Worm (Caenorhabditis elegans) whole organism, late embryonic: Measurements from ENCODE around the gene W02F12.2.

ENCODE experiments used
- C38D4.7 ChIP-seq: fragments of 200-800 bp; sonication (Bioruptor generic); optimal IDR thresholded peaks from 2 replicates; lab custom pipeline; 2018; ENCODE audit warnings: mild to moderate bottlenecking, missing genetic modification characterization, moderate library complexity, missing compliant biosample characterization
- F13H6.1 ChIP-seq: sonication (generic microtip); optimal IDR thresholded peaks from 2 replicates; lab custom pipeline; 2016; ENCODE audit warnings: missing genetic modification characterization, missing compliant biosample characterization
- T23F11.4 ChIP-seq: fragments of 200-800 bp; sonication (Bioruptor generic); optimal IDR thresholded peaks from 2 replicates; lab custom pipeline; 2018; ENCODE audit warnings: mild to moderate bottlenecking, missing genetic modification characterization, missing compliant biosample characterization
- Y22D7AL.16 ChIP-seq: sonication (generic microtip); optimal IDR thresholded peaks from 2 replicates; lab custom pipeline; 2016; ENCODE audit warnings: missing genetic modification characterization, missing compliant biosample characterization
- ahr-1 ChIP-seq: sonication (generic microtip); optimal IDR thresholded peaks from 2 replicates; lab custom pipeline; 2016; ENCODE audit warnings: missing genetic modification characterization, missing compliant biosample characterization
- ceh-14 ChIP-seq: sonication (generic microtip); optimal IDR thresholded peaks from 2 replicates; lab custom pipeline; 2016; ENCODE audit warnings: missing genotype, missing genetic modification characterization, missing compliant biosample characterization
- ceh-18 ChIP-seq: sonication (generic microtip); optimal IDR thresholded peaks from 2 replicates; lab custom pipeline; 2016; ENCODE audit warnings: missing genetic modification characterization, missing compliant biosample characterization
- ceh-2 ChIP-seq: sonication (generic microtip); optimal IDR thresholded peaks from 2 replicates; lab custom pipeline; 2016; ENCODE audit warnings: missing genotype, missing genetic modification characterization, missing compliant biosample characterization
- ceh-24 ChIP-seq: sonication (generic microtip); optimal IDR thresholded peaks from 2 replicates; lab custom pipeline; 2016; ENCODE audit warnings: mild to moderate bottlenecking, missing genetic modification characterization, missing compliant biosample characterization
- ceh-30 ChIP-seq: fragments of 150-350 bp; optimal IDR thresholded peaks from 2 replicates; lab custom pipeline; 2014; ENCODE audit warnings: missing biosample characterization, missing genetic modification characterization
- ceh-31 ChIP-seq: sonication (generic microtip); optimal IDR thresholded peaks from 2 replicates; lab custom pipeline; 2016; ENCODE audit warnings: missing genetic modification characterization, missing compliant biosample characterization
- ceh-34 ChIP-seq: sonication (generic microtip); optimal IDR thresholded peaks from 2 replicates; lab custom pipeline; 2016; ENCODE audit warnings: mild to moderate bottlenecking, missing genetic modification characterization, missing compliant biosample characterization
- ceh-45 ChIP-seq: fragments of 200-800 bp; sonication (Bioruptor generic); IDR thresholded peaks from 2 replicates; pipeline ENCODE4 v1.3.6; 2022; ENCODE audit warnings: missing genetic modification reagents, missing genetic modification characterization, missing compliant biosample characterization
- ceh-48 ChIP-seq: sonication (generic microtip); optimal IDR thresholded peaks from 2 replicates; lab custom pipeline; 2016; ENCODE audit warnings: missing genetic modification characterization, inconsistent platforms, missing compliant biosample characterization
- che-1 ChIP-seq: sonication (generic microtip); optimal IDR thresholded peaks from 2 replicates; lab custom pipeline; 2016; ENCODE audit warnings: mild to moderate bottlenecking, missing genetic modification characterization, missing compliant biosample characterization
- elt-4 ChIP-seq: sonication (generic microtip); optimal IDR thresholded peaks from 2 replicates; lab custom pipeline; 2016; ENCODE audit warnings: missing genetic modification characterization, missing compliant biosample characterization
- eyg-1 ChIP-seq: sonication (generic microtip); optimal IDR thresholded peaks from 2 replicates; lab custom pipeline; 2016; ENCODE audit warnings: missing genotype, missing genetic modification characterization, missing compliant biosample characterization
- fax-1 ChIP-seq: sonication (generic microtip); optimal IDR thresholded peaks from 2 replicates; lab custom pipeline; 2016; ENCODE audit warnings: missing genotype, missing genetic modification characterization, missing compliant biosample characterization
- fkh-10 ChIP-seq: fragments of 150-350 bp; optimal IDR thresholded peaks from 2 replicates; lab custom pipeline; 2014; ENCODE audit warnings: missing biosample characterization, missing genetic modification reagents, missing genetic modification characterization
- fkh-6 ChIP-seq: sonication (generic microtip); optimal IDR thresholded peaks from 2 replicates; lab custom pipeline; 2016; ENCODE audit warnings: missing genetic modification characterization, missing compliant biosample characterization
- gmeb-2 ChIP-seq: sonication (generic microtip); optimal IDR thresholded peaks from 2 replicates; lab custom pipeline; 2016; ENCODE audit warnings: missing genetic modification characterization, inconsistent platforms, missing compliant biosample characterization
- hlh-13 ChIP-seq: fragments of 200-800 bp; sonication (Bioruptor generic); optimal IDR thresholded peaks from 2 replicates; lab custom pipeline; 2018; ENCODE audit warnings: mild to moderate bottlenecking, missing genetic modification characterization, missing compliant biosample characterization
- hlh-30 ChIP-seq: sonication (generic microtip); optimal IDR thresholded peaks from 2 replicates; lab custom pipeline; 2017; ENCODE audit warnings: antibody characterized with exemption, missing genetic modification characterization, missing compliant biosample characterization; ENCODE audit not compliant: insufficient read depth
- hlh-6 ChIP-seq: sonication (generic microtip); optimal IDR thresholded peaks from 2 replicates; lab custom pipeline; 2016; ENCODE audit warnings: missing genotype, missing genetic modification characterization, missing compliant biosample characterization
- lin-11 ChIP-seq: fragments of 200-800 bp; sonication (Bioruptor generic); optimal IDR thresholded peaks from 2 replicates; lab custom pipeline; 2018; ENCODE audit warnings: mild to moderate bottlenecking, missing genetic modification characterization, missing compliant biosample characterization
- madf-2 ChIP-seq: sonication (generic microtip); optimal IDR thresholded peaks from 2 replicates; lab custom pipeline; 2017; ENCODE audit warnings: missing genetic modification characterization, missing compliant biosample characterization
- nfya-1 ChIP-seq: sonication (generic microtip); optimal IDR thresholded peaks from 2 replicates; lab custom pipeline; 2017; ENCODE audit warnings: missing genetic modification characterization, mild to moderate bottlenecking, missing compliant biosample characterization, antibody characterized with exemption, moderate library complexity
- npax-4 ChIP-seq: sonication (generic microtip); optimal IDR thresholded peaks from 2 replicates; lab custom pipeline; 2016; ENCODE audit warnings: missing genetic modification characterization, missing compliant biosample characterization
- pax-1 ChIP-seq: fragments of 150-350 bp; optimal IDR thresholded peaks from 2 replicates; lab custom pipeline; 2014; ENCODE audit warnings: missing biosample characterization, missing genetic modification characterization
- pros-1 ChIP-seq: fragments of 150-350 bp; optimal IDR thresholded peaks from 2 replicates; lab custom pipeline; 2014; ENCODE audit warnings: missing biosample characterization, missing genetic modification reagents, missing genetic modification characterization
- ref-2 ChIP-seq: sonication (generic microtip); optimal IDR thresholded peaks from 2 replicates; lab custom pipeline; 2016; ENCODE audit warnings: missing genetic modification characterization, missing compliant biosample characterization
- rnt-1 ChIP-seq: sonication (generic microtip); optimal IDR thresholded peaks from 2 replicates; lab custom pipeline; 2016; ENCODE audit warnings: missing genetic modification characterization, missing compliant biosample characterization
- sdc-2 ChIP-seq: sonication (generic microtip); optimal IDR thresholded peaks from 2 replicates; lab custom pipeline; 2016; ENCODE audit warnings: missing genotype, missing genetic modification characterization, missing compliant biosample characterization
- sox-4 ChIP-seq: sonication (generic microtip); optimal IDR thresholded peaks from 2 replicates; lab custom pipeline; 2017; ENCODE audit warnings: mild to moderate bottlenecking, missing genetic modification characterization, inconsistent platforms, missing compliant biosample characterization
- tbx-2 ChIP-seq: sonication (generic microtip); optimal IDR thresholded peaks from 2 replicates; lab custom pipeline; 2016; ENCODE audit warnings: missing genetic modification characterization, missing compliant biosample characterization
- ttx-3 ChIP-seq: sonication (generic microtip); optimal IDR thresholded peaks from 2 replicates; lab custom pipeline; 2016; ENCODE audit warnings: missing genetic modification reagents, missing genetic modification characterization, missing compliant biosample characterization
- unc-3 ChIP-seq, 2 experiments: fragments of 200-800 bp in 1 of 2; sonication (Bioruptor generic) in 1 of 2; sonication (generic microtip) in 1 of 2; conservative IDR thresholded peaks in 1 of 2; optimal IDR thresholded peaks in 1 of 2; 2 replicates each; pipeline versions ENCODE4 v1.3.6 to Lab custom; 2016 to 2022; ENCODE audit warnings: missing compliant biosample characterization in 2 of 2, missing genetic modification characterization in 2 of 2, missing genetic modification reagents in 1 of 2
- unc-42 ChIP-seq: sonication (generic microtip); optimal IDR thresholded peaks from 2 replicates; lab custom pipeline; 2016; ENCODE audit warnings: missing genotype, missing genetic modification characterization, missing compliant biosample characterization
- unc-55 ChIP-seq: sonication (generic microtip); optimal IDR thresholded peaks from 2 replicates; lab custom pipeline; 2017; ENCODE audit warnings: missing biosample characterization, missing genetic modification reagents, missing genetic modification characterization
- ztf-16 ChIP-seq: sonication (generic microtip); optimal IDR thresholded peaks from 2 replicates; lab custom pipeline; 2017; ENCODE audit warnings: missing genetic modification characterization, missing compliant biosample characterization

Gene W02F12.2

DNA sequence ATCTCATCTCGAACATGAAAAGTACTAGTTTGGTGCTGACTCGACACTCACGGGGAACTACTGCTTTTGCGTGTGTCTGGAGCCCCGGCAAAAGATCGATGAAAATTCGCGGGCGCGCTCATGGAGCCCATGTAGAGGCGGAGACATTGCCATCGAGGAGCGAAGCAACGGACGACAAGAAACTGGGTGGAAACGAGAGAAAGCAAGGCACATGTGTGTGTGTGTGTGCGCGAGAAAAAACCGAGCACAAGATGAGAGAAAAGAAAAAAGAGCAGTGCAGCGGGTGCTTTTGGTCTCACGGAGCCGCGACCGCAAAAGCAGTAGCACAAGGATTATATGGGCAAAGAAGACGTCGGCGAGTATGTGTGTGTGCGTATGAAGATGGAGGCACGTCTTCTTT lies 38.7 kb downstream of the W02F12.2 start:
- TF ChIP-seq rnt-1 (tag; lab: Kevin White, UChicago) = no peak
- TF ChIP-seq hlh-6 (tag; lab: Kevin White, UChicago) = no peak
- peak; percentile 22 for TF ChIP-seq sdc-2 (tag; lab: Kevin White, UChicago)
- TF ChIP-seq ahr-1 (tag; lab: Kevin White, UChicago) = no peak
- no peak for TF ChIP-seq npax-4 (tag; lab: Kevin White, UChicago)
- TF ChIP-seq ceh-45 (GFP tag; lab: Robert Waterston, UW) = no peak
- TF ChIP-seq Y22D7AL.16 (tag; lab: Kevin White, UChicago) = no peak
- no peak for TF ChIP-seq F13H6.1
- TF ChIP-seq ceh-30 (tag; lab: Kevin White, UChicago) = no peak
- no peak for TF ChIP-seq pax-1 (tag; lab: Kevin White, UChicago)
- no peak for TF ChIP-seq elt-4 (tag; lab: Kevin White, UChicago)
- TF ChIP-seq C38D4.7 (GFP tag; lab: Kevin White, UChicago) = no peak
- TF ChIP-seq fkh-10 (GFP tag; lab: Kevin White, UChicago) = no peak
- TF ChIP-seq tbx-2 = peak; percentile 9
- TF ChIP-seq ceh-18 (tag; lab: Kevin White, UChicago) = peak; percentile 32
- no peak for TF ChIP-seq fkh-6 (tag; lab: Kevin White, UChicago)
- TF ChIP-seq sox-4 (tag; lab: Kevin White, UChicago) = no peak
- TF ChIP-seq hlh-13 (GFP tag; lab: Kevin White, UChicago) = no peak
- no peak for TF ChIP-seq ztf-16 (tag; lab: Kevin White, UChicago)
- peak; percentile 44 for TF ChIP-seq unc-42
- no peak for TF ChIP-seq gmeb-2
- TF ChIP-seq ceh-2 (tag; lab: Kevin White, UChicago) = no peak
- TF ChIP-seq ceh-34 (tag; lab: Kevin White, UChicago) = peak; percentile 42
- TF ChIP-seq ref-2 = no peak
- peak; percentile 14 for TF ChIP-seq nfya-1 (tag; lab: Kevin White, UChicago)
- no peak for TF ChIP-seq lin-11 (tag; lab: Kevin White, UChicago)
- TF ChIP-seq madf-2 (tag; lab: Kevin White, UChicago) = no peak
- no peak for TF ChIP-seq pros-1
- TF ChIP-seq ceh-14 (tag; lab: Kevin White, UChicago) = peak; percentile 78
- peak; percentile 82 for TF ChIP-seq ceh-48 (tag; lab: Kevin White, UChicago)
- TF ChIP-seq ceh-31 (tag; lab: Kevin White, UChicago) = peak; percentile 62
- no peak for TF ChIP-seq unc-55
- no peak for TF ChIP-seq T23F11.4 (GFP tag; lab: Kevin White, UChicago)

DNA sequence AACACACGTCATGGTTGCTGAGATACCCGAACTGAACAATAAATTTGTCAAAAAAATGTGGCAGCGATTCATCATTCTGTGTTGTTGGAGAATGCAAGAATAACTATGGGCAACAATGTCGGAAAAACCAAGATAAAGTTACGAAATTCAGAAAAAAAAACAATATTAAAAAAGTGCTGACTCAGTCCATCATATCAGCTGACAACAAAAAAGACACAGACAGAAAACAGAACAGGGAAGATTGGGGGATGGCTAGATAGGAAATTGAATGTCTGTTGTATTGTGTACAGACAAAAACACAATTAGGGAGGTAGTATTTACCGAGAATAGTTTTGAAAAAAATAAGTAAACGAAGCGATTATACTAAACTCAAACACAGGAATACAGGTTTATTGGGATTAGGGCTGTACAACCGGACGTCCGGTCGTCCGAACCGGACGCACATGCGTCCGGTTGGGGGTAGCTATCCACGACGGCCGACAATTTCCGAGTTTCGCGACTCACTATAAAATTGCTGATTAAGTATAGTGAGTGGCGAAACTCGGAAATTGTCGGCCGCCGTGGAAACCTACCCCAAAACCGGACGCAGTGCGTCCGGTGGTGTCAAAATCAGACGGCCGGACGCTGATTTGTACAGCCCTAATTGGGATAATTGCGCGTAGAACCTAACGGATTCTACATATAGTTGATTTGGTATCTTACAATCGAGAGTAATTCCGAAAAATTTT lies 39.8 kb downstream of the W02F12.2 start:
- TF ChIP-seq unc-3 (GFP tag; conservative IDR thresholded peaks at IDR 0.05; lab: Robert Waterston, UW) (no peak), unc-3 (tag; optimal IDR thresholded peaks at IDR 0.05; lab: Kevin White, UChicago) (no peak), unc-55 (no peak), ceh-24 (tag; lab: Kevin White, UChicago) (no peak), fax-1 (tag; lab: Kevin White, UChicago) (no peak), ztf-16 (tag; lab: Kevin White, UChicago) (no peak), ttx-3 (tag; lab: Kevin White, UChicago) (no peak), unc-42 (no peak), eyg-1 (no peak), ceh-14 (tag; lab: Kevin White, UChicago) (no peak), C38D4.7 (GFP tag; lab: Kevin White, UChicago) (no peak), F13H6.1 (no peak), hlh-30 (tag; lab: Kevin White, UChicago) (no peak), pax-1 (tag; lab: Kevin White, UChicago) (no peak), ceh-30 (tag; lab: Kevin White, UChicago) (no peak), hlh-6 (tag; lab: Kevin White, UChicago) (no peak), che-1 (no peak), Y22D7AL.16 (tag; lab: Kevin White, UChicago) (no peak), rnt-1 (tag; lab: Kevin White, UChicago) (no peak), fkh-6 (tag; lab: Kevin White, UChicago) (no peak)
